Worm (Caenorhabditis elegans) whole organism, young adult: Measurements from ENCODE around the gene cogc-6.

Experiments
- attf-6 ChIP-seq: fragments of 200-800 bp; sonication (Bioruptor generic); IDR thresholded peaks from 2 replicates; pipeline ENCODE4 v1.3.6; 2022; ENCODE audit warnings: missing genetic modification reagents, missing genetic modification characterization, missing compliant biosample characterization
- hlh-26 ChIP-seq: fragments of 200-800 bp; sonication (Bioruptor generic); conservative IDR thresholded peaks from 2 replicates; pipeline ENCODE4 v1.3.6; 2022; ENCODE audit warnings: missing genetic modification reagents, missing genetic modification characterization, missing compliant biosample characterization
- madf-3 ChIP-seq: fragments of 200-800 bp; sonication (Bioruptor generic); IDR thresholded peaks from 2 replicates; pipeline ENCODE4 v1.3.6; 2022; ENCODE audit warnings: missing genetic modification reagents, missing genetic modification characterization, missing compliant biosample characterization
- nhr-27 ChIP-seq: fragments of 200-800 bp; sonication (Bioruptor generic); optimal IDR thresholded peaks from 2 replicates; lab custom pipeline; 2018; ENCODE audit warnings: mild to moderate bottlenecking, missing genetic modification characterization, moderate library complexity, missing compliant biosample characterization
- pha-4 ChIP-seq: fragments of 150-350 bp; sonication (generic microtip); optimal IDR thresholded peaks from 2 replicates; lab custom pipeline; 2014; ENCODE audit warnings: missing biosample characterization, missing genetic modification reagents, missing genetic modification characterization

- no peak for TF ChIP-seq madf-3 (GFP tag; lab: Robert Waterston, UW)
- no peak for TF ChIP-seq nhr-27
- no peak for TF ChIP-seq pha-4 (tag; lab: Kevin White, UChicago)
- no peak for TF ChIP-seq hlh-26 (GFP tag; lab: Robert Waterston, UW)
- no peak for TF ChIP-seq attf-6 (GFP tag; lab: Robert Waterston, UW)
Measured at ce11 chrV:8177349-8177748, 43.8 kb downstream of the cogc-6 start, which contains the start of gene F20D6.9.
